Worm (Caenorhabditis elegans) whole organism, midembryonic: Measurements from ENCODE around the gene C04E12.2.

Source experiments
- T22C8.4 ChIP-seq: fragments of 200-800 bp; sonication (Bioruptor generic); IDR thresholded peaks from 2 replicates; pipeline ENCODE4 v1.3.6; 2022; ENCODE audit warnings: missing genetic modification characterization, missing compliant biosample characterization
- cog-1 ChIP-seq: sonication (generic microtip); optimal IDR thresholded peaks from 2 replicates; lab custom pipeline; 2016; ENCODE audit warnings: missing genetic modification characterization, missing compliant biosample characterization
- flt-1 ChIP-seq: fragments of 200-800 bp; sonication (Bioruptor generic); IDR thresholded peaks from 2 replicates; pipeline ENCODE4 v1.3.6; 2022; ENCODE audit warnings: missing genetic modification characterization, missing compliant biosample characterization
- klf-2 ChIP-seq: fragments of 200-800 bp; sonication (Bioruptor generic); conservative IDR thresholded peaks from 2 replicates; pipeline ENCODE4 v1.3.6; 2022; ENCODE audit warnings: missing genetic modification reagents, missing genetic modification characterization, missing compliant biosample characterization
- med-1 ChIP-seq: sonication (generic microtip); optimal IDR thresholded peaks from 2 replicates; lab custom pipeline; 2017; ENCODE audit warnings: missing genetic modification characterization, mild to moderate bottlenecking, missing compliant biosample characterization, antibody characterized with exemption, missing genetic modification reagents; ENCODE audit not compliant: insufficient read depth
- ref-1 ChIP-seq: fragments of 200-800 bp; sonication (Bioruptor generic); conservative IDR thresholded peaks from 2 replicates; pipeline ENCODE4 v1.3.6; 2022; ENCODE audit warnings: missing genetic modification reagents, missing genetic modification characterization, missing compliant biosample characterization
- tab-1 ChIP-seq: fragments of 200-800 bp; sonication (Bioruptor generic); IDR thresholded peaks from 2 replicates; pipeline ENCODE4 v1.3.6; 2022; ENCODE audit warnings: missing genetic modification characterization, missing compliant biosample characterization
- ztf-23 ChIP-seq: fragments of 200-800 bp; sonication (Bioruptor generic); IDR thresholded peaks from 2 replicates; pipeline ENCODE4 v1.3.6; 2022; ENCODE audit warnings: missing genetic modification reagents, missing genetic modification characterization, missing compliant biosample characterization
- ztf-29 ChIP-seq: fragments of 200-800 bp; sonication (Bioruptor generic); IDR thresholded peaks from 2 replicates; pipeline ENCODE4 v1.3.6; 2022; ENCODE audit warnings: missing genetic modification reagents, missing genetic modification characterization, missing compliant biosample characterization

The C04E12.2 gene

ce11 chrV:3344001-3344400 lies 23.9 kb upstream of the C04E12.2 start:
- TF ChIP-seq ref-1 (no peak), ztf-29 (GFP tag; lab: Robert Waterston, UW) (no peak), cog-1 (tag; lab: Kevin White, UChicago) (no peak), flt-1 (GFP tag; lab: Robert Waterston, UW) (no peak), ztf-23 (GFP tag; lab: Robert Waterston, UW) (no peak), tab-1 (no peak), med-1 (no peak), T22C8.4 (GFP tag; lab: Robert Waterston, UW) (no peak), klf-2 (GFP tag; lab: Robert Waterston, UW) (no peak)

- TF ChIP-seq ref-1 (no peak), klf-2 (GFP tag; lab: Robert Waterston, UW) (no peak), flt-1 (GFP tag; lab: Robert Waterston, UW) (no peak), T22C8.4 (GFP tag; lab: Robert Waterston, UW) (no peak), tab-1 (no peak), med-1 (no peak), ztf-23 (GFP tag; lab: Robert Waterston, UW) (no peak), ztf-29 (GFP tag; lab: Robert Waterston, UW) (no peak), cog-1 (tag; lab: Kevin White, UChicago) (no peak)
Measured at ce11 chrV:3346434-3347019, 21.3 kb upstream of the C04E12.2 start, which contains the start of gene fbxa-65. fbxa-65 (minus strand) TSS chrV:3346484.

- TF ChIP-seq ztf-29 (GFP tag; lab: Robert Waterston, UW) (no peak), T22C8.4 (GFP tag; lab: Robert Waterston, UW) (no peak), tab-1 (no peak), cog-1 (tag; lab: Kevin White, UChicago) (no peak)
Measured at ce11 chrV:3347486-3347885, 20.4 kb upstream of the C04E12.2 start.

ce11 chrV:3349877-3350276 lies 18.0 kb upstream of the C04E12.2 start, which contains the start of gene C17B7.15:
C17B7.15 (plus strand) TSS chrV:3350177.
- no peak for TF ChIP-seq ref-1
- TF ChIP-seq ztf-29 (GFP tag; lab: Robert Waterston, UW), result no peak
- no peak for TF ChIP-seq ztf-23 (GFP tag; lab: Robert Waterston, UW)
- no peak for TF ChIP-seq flt-1 (GFP tag; lab: Robert Waterston, UW)
- no peak for TF ChIP-seq T22C8.4 (GFP tag; lab: Robert Waterston, UW)
- TF ChIP-seq tab-1, result no peak
- no peak for TF ChIP-seq klf-2 (GFP tag; lab: Robert Waterston, UW)
- TF ChIP-seq cog-1 (tag; lab: Kevin White, UChicago), result no peak
- no peak for TF ChIP-seq med-1

- no peak for TF ChIP-seq med-1
- no peak for TF ChIP-seq cog-1 (tag; lab: Kevin White, UChicago)
- no peak for TF ChIP-seq ref-1
- no peak for TF ChIP-seq T22C8.4 (GFP tag; lab: Robert Waterston, UW)
- no peak for TF ChIP-seq ztf-29 (GFP tag; lab: Robert Waterston, UW)
- no peak for TF ChIP-seq tab-1
- no peak for TF ChIP-seq ztf-23 (GFP tag; lab: Robert Waterston, UW)
Measured at ce11 chrV:3351266-3351665, 16.6 kb upstream of the C04E12.2 start, which contains the start of gene str-63. str-63 (plus strand) TSS chrV:3351566.

ce11 chrV:3352925-3353324 lies 14.9 kb upstream of the C04E12.2 start, which contains the start of gene C17B7.12:
C17B7.12 (plus strand) TSS chrV:3353225.
- TF ChIP-seq tab-1 (no peak), ref-1 (no peak), cog-1 (tag; lab: Kevin White, UChicago) (no peak), T22C8.4 (GFP tag; lab: Robert Waterston, UW) (no peak), klf-2 (GFP tag; lab: Robert Waterston, UW) (no peak), med-1 (no peak), flt-1 (GFP tag; lab: Robert Waterston, UW) (no peak), ztf-23 (GFP tag; lab: Robert Waterston, UW) (no peak), ztf-29 (GFP tag; lab: Robert Waterston, UW) (no peak)

- no peak for TF ChIP-seq ztf-23 (GFP tag; lab: Robert Waterston, UW)
- TF ChIP-seq klf-2 (GFP tag; lab: Robert Waterston, UW), result no peak
- TF ChIP-seq tab-1, result no peak
- TF ChIP-seq ztf-29 (GFP tag; lab: Robert Waterston, UW), result no peak
- TF ChIP-seq ref-1, result no peak
- TF ChIP-seq flt-1 (GFP tag; lab: Robert Waterston, UW), result no peak
Measured at ce11 chrV:3355544-3355943, 12.3 kb upstream of the C04E12.2 start.

ce11 chrV:3357106-3357505 lies 10.8 kb upstream of the C04E12.2 start, which contains the start of gene scrm-3:
scrm-3 (minus strand) TSS chrV:3357206.
- no peak for TF ChIP-seq T22C8.4 (GFP tag; lab: Robert Waterston, UW)
- TF ChIP-seq klf-2 (GFP tag; lab: Robert Waterston, UW), result no peak
- no peak for TF ChIP-seq flt-1 (GFP tag; lab: Robert Waterston, UW)
- no peak for TF ChIP-seq ztf-29 (GFP tag; lab: Robert Waterston, UW)
- no peak for TF ChIP-seq ref-1
- TF ChIP-seq med-1, result no peak
- TF ChIP-seq cog-1 (tag; lab: Kevin White, UChicago), result no peak
- TF ChIP-seq ztf-23 (GFP tag; lab: Robert Waterston, UW), result no peak
- no peak for TF ChIP-seq tab-1

ce11 chrV:3358267-3358666 lies 9.6 kb upstream of the C04E12.2 start, which contains the start of gene C04E12.5:
C04E12.5 (plus strand) TSS chrV:3358567.
- no peak for TF ChIP-seq med-1
- TF ChIP-seq klf-2 (GFP tag; lab: Robert Waterston, UW), result no peak
- TF ChIP-seq ref-1, result no peak

ce11 chrV:3361633-3362032 lies 6.2 kb upstream of the C04E12.2 start:
- TF ChIP-seq ztf-29 (GFP tag; lab: Robert Waterston, UW) (no peak), tab-1 (no peak), T22C8.4 (GFP tag; lab: Robert Waterston, UW) (no peak), klf-2 (GFP tag; lab: Robert Waterston, UW) (no peak), cog-1 (tag; lab: Kevin White, UChicago) (no peak), flt-1 (GFP tag; lab: Robert Waterston, UW) (no peak), ztf-23 (GFP tag; lab: Robert Waterston, UW) (no peak), ref-1 (no peak), med-1 (no peak)
